Worm (Caenorhabditis elegans) whole organism, L4 larva: Measurements from ENCODE around the gene F13B12.1.

ENCODE experiments used
- D1046.2 ChIP-seq: fragments of 200-800 bp; sonication (Bioruptor generic); IDR thresholded peaks from 2 replicates; pipeline ENCODE4 v1.3.6; 2022; ENCODE audit warnings: missing genetic modification characterization, missing compliant biosample characterization
- F37D6.2 ChIP-seq: sonication (generic microtip); optimal IDR thresholded peaks from 2 replicates; lab custom pipeline; 2016; ENCODE audit warnings: mild to moderate bottlenecking, missing genetic modification characterization, missing compliant biosample characterization
- R02D3.7 ChIP-seq: fragments of 150-350 bp; sonication (generic microtip); optimal IDR thresholded peaks from 3 replicates; lab custom pipeline; 2014; ENCODE audit warnings: missing biosample characterization, missing genetic modification characterization
- T26A8.4 ChIP-seq: fragments of 200-800 bp; sonication (Bioruptor generic); IDR thresholded peaks from 2 replicates; pipeline ENCODE4 v1.3.6; 2022; ENCODE audit warnings: missing genetic modification characterization, missing compliant biosample characterization
- Y105C5A.15 ChIP-seq: fragments of 200-800 bp; sonication (Bioruptor generic); IDR thresholded peaks from 2 replicates; pipeline ENCODE4 v1.3.6; 2022; ENCODE audit warnings: missing genetic modification characterization, missing compliant biosample characterization
- Y48G9A.11 ChIP-seq: fragments of 200-800 bp; sonication (Bioruptor generic); IDR thresholded peaks from 2 replicates; pipeline ENCODE4 v1.3.6; 2022; ENCODE audit warnings: missing genetic modification reagents, missing genetic modification characterization, missing compliant biosample characterization
- Y75B8A.6 ChIP-seq: fragments of 200-800 bp; sonication (Bioruptor generic); IDR thresholded peaks from 2 replicates; pipeline ENCODE4 v1.3.6; 2022; ENCODE audit warnings: missing genetic modification reagents, missing genetic modification characterization, missing compliant biosample characterization
- ZK337.2 ChIP-seq: fragments of 200-800 bp; sonication (Bioruptor generic); IDR thresholded peaks from 2 replicates; pipeline ENCODE4 v1.3.6; 2022; ENCODE audit warnings: missing genetic modification reagents, missing genetic modification characterization, missing compliant biosample characterization
- ZK546.5 ChIP-seq, 2 experiments: sonication (generic microtip); optimal IDR thresholded peaks; 2 replicates each; lab custom pipeline; 2017; ENCODE audit warnings: missing biosample characterization in 2 of 2, missing genetic modification characterization in 2 of 2
- aha-1 ChIP-seq: fragments of 150-350 bp; peaks from one replicate; lab custom pipeline; 2014; ENCODE audit warnings: missing biosample characterization, missing genetic modification characterization
- aly-2 ChIP-seq: sonication (generic microtip); optimal IDR thresholded peaks from 2 replicates; lab custom pipeline; 2018; ENCODE audit warnings: missing biosample characterization, missing genetic modification characterization
- ceh-44 ChIP-seq: fragments of 200-800 bp; sonication (Bioruptor generic); IDR thresholded peaks from 2 replicates; pipeline ENCODE4 v1.3.6; 2022; ENCODE audit warnings: missing genetic modification reagents, missing genetic modification characterization, missing compliant biosample characterization
- ceh-82 ChIP-seq: sonication (generic microtip); optimal IDR thresholded peaks from 2 replicates; lab custom pipeline; 2017; ENCODE audit warnings: missing biosample characterization, missing genetic modification characterization
- ces-1 ChIP-seq: fragments of 150-350 bp; sonication (generic microtip); optimal IDR thresholded peaks from 4 replicates; lab custom pipeline; 2014; ENCODE audit warnings: missing biosample characterization, missing genetic modification reagents, missing genetic modification characterization
- cey-2 ChIP-seq: sonication (generic microtip); optimal IDR thresholded peaks from 3 replicates; lab custom pipeline; 2017; ENCODE audit warnings: missing genetic modification characterization, mild to moderate bottlenecking, missing compliant biosample characterization, antibody characterized with exemption, borderline replicate concordance; ENCODE audit not compliant: insufficient read depth
- ctbp-1 ChIP-seq: fragments of 200-800 bp; sonication (Bioruptor generic); IDR thresholded peaks from 2 replicates; pipeline ENCODE4 v1.3.6; 2022; ENCODE audit warnings: missing genetic modification reagents, missing genetic modification characterization, missing compliant biosample characterization
- daf-12 ChIP-seq: fragments of 150-350 bp; optimal IDR thresholded peaks from 2 replicates; lab custom pipeline; 2014; ENCODE audit warnings: missing biosample characterization, missing genetic modification reagents, missing genetic modification characterization
- dmd-9 ChIP-seq: fragments of 200-800 bp; sonication (Bioruptor generic); IDR thresholded peaks from 2 replicates; pipeline ENCODE4 v1.3.6; 2022; ENCODE audit warnings: missing genetic modification reagents, missing genetic modification characterization, missing compliant biosample characterization
- dpl-1 ChIP-seq: fragments of 150-350 bp; optimal IDR thresholded peaks from 2 replicates; lab custom pipeline; 2014; ENCODE audit warnings: missing biosample characterization, missing genetic modification reagents, missing genetic modification characterization
- dve-1 ChIP-seq: sonication (generic microtip); optimal IDR thresholded peaks from 2 replicates; lab custom pipeline; 2017; ENCODE audit warnings: antibody characterized with exemption, mild to moderate bottlenecking, missing genetic modification characterization, missing compliant biosample characterization; ENCODE audit not compliant: insufficient read depth
- egl-27 ChIP-seq: sonication (generic microtip); optimal IDR thresholded peaks from 3 replicates; lab custom pipeline; 2017; ENCODE audit warnings: missing biosample characterization, missing genetic modification reagents, missing genetic modification characterization
- fkh-10 ChIP-seq: fragments of 150-350 bp; optimal IDR thresholded peaks from 2 replicates; lab custom pipeline; 2014; ENCODE audit warnings: missing biosample characterization, missing genetic modification reagents, missing genetic modification characterization
- hlh-11 ChIP-seq: fragments of 200-800 bp; sonication (Bioruptor generic); optimal IDR thresholded peaks from 2 replicates; lab custom pipeline; 2018; ENCODE audit warnings: mild to moderate bottlenecking, missing genetic modification characterization, missing compliant biosample characterization
- hlh-30 ChIP-seq: sonication (generic microtip); optimal IDR thresholded peaks from 2 replicates; lab custom pipeline; 2017; ENCODE audit warnings: antibody characterized with exemption, mild to moderate bottlenecking, missing genetic modification characterization, missing compliant biosample characterization; ENCODE audit not compliant: insufficient read depth
- jun-1 ChIP-seq: fragments of 150-350 bp; optimal IDR thresholded peaks from 2 replicates; lab custom pipeline; 2014; ENCODE audit warnings: missing biosample characterization, missing genetic modification reagents, missing genetic modification characterization
- lim-7 ChIP-seq: fragments of 200-800 bp; sonication (Bioruptor generic); IDR thresholded peaks from 2 replicates; pipeline ENCODE4 v1.3.6; 2022; ENCODE audit warnings: missing genetic modification characterization, missing compliant biosample characterization
- lsy-2 ChIP-seq, 2 experiments: fragments of 150-350 bp in 1 of 2; sonication (generic microtip) in 1 of 2; optimal IDR thresholded peaks; 2 replicates each; lab custom pipeline; 2014 to 2017; ENCODE audit warnings: missing biosample characterization in 2 of 2, missing genetic modification characterization in 2 of 2
- madf-9 ChIP-seq: fragments of 200-800 bp; sonication (Bioruptor generic); conservative IDR thresholded peaks from 2 replicates; pipeline ENCODE4 v1.3.6; 2022; ENCODE audit warnings: missing genetic modification reagents, missing genetic modification characterization, missing compliant biosample characterization
- mdt-29 ChIP-seq: fragments of 200-800 bp; sonication (Bioruptor generic); IDR thresholded peaks from 2 replicates; pipeline ENCODE4 v1.3.6; 2022; ENCODE audit warnings: missing genetic modification reagents, missing genetic modification characterization, missing compliant biosample characterization
- mxl-2 ChIP-seq: fragments of 200-800 bp; sonication (Bioruptor generic); conservative IDR thresholded peaks from 2 replicates; pipeline ENCODE4 v1.3.6; 2022; ENCODE audit warnings: missing genetic modification reagents, missing genetic modification characterization, missing compliant biosample characterization
- nhr-111 ChIP-seq: fragments of 200-800 bp; sonication (Bioruptor generic); optimal IDR thresholded peaks from 2 replicates; lab custom pipeline; 2018; ENCODE audit warnings: mild to moderate bottlenecking, missing genetic modification characterization, missing compliant biosample characterization
- nhr-25 ChIP-seq: sonication (generic microtip); optimal IDR thresholded peaks from 2 replicates; lab custom pipeline; 2017; ENCODE audit warnings: missing genetic modification characterization, mild to moderate bottlenecking, missing compliant biosample characterization, antibody characterized with exemption, moderate library complexity, borderline replicate concordance; ENCODE audit not compliant: insufficient read depth
- nhr-41 ChIP-seq: fragments of 200-800 bp; sonication (Bioruptor generic); IDR thresholded peaks from 2 replicates; pipeline ENCODE4 v1.3.6; 2022; ENCODE audit warnings: missing genetic modification reagents, missing genetic modification characterization, missing compliant biosample characterization
- nhr-48 ChIP-seq: sonication (generic microtip); optimal IDR thresholded peaks from 2 replicates; lab custom pipeline; 2016; ENCODE audit warnings: mild to moderate bottlenecking, missing genetic modification characterization, missing compliant biosample characterization
- nhr-6 ChIP-seq: fragments of 150-350 bp; optimal IDR thresholded peaks from 2 replicates; lab custom pipeline; 2014; ENCODE audit warnings: missing biosample characterization, missing genetic modification characterization
- nhr-77 ChIP-seq: fragments of 150-350 bp; optimal IDR thresholded peaks from 2 replicates; lab custom pipeline; 2014; ENCODE audit warnings: missing biosample characterization, missing genetic modification characterization
- pha-4 ChIP-seq, 2 experiments: fragments of 150-350 bp in 1 of 2; fragments of 200-800 bp in 1 of 2; sonication (Bioruptor generic) in 1 of 2; IDR thresholded peaks in 1 of 2; optimal IDR thresholded peaks in 1 of 2; 2 replicates each; pipeline versions ENCODE4 v1.3.6 to Lab custom; 2014 to 2022; ENCODE audit warnings: missing genetic modification characterization in 2 of 2, missing genetic modification reagents in 2 of 2, missing biosample characterization in 1 of 2, missing compliant biosample characterization in 1 of 2
- php-3 ChIP-seq: fragments of 200-800 bp; sonication (Bioruptor generic); IDR thresholded peaks from 2 replicates; pipeline ENCODE4 v1.3.6; 2022; ENCODE audit warnings: missing genetic modification reagents, missing genetic modification characterization, missing compliant biosample characterization
- spr-3 ChIP-seq: fragments of 200-800 bp; sonication (Bioruptor generic); optimal IDR thresholded peaks from 2 replicates; lab custom pipeline; 2018; ENCODE audit warnings: mild to moderate bottlenecking, missing genetic modification characterization, missing compliant biosample characterization
- tra-1 ChIP-seq: fragments of 200-800 bp; sonication (Bioruptor generic); IDR thresholded peaks from 2 replicates; pipeline ENCODE4 v1.3.6; 2022; ENCODE audit warnings: missing genetic modification reagents, missing genetic modification characterization, missing compliant biosample characterization
- unc-130 ChIP-seq: sonication (generic microtip); optimal IDR thresholded peaks from 2 replicates; lab custom pipeline; 2016; ENCODE audit warnings: missing genetic modification reagents, missing genetic modification characterization, missing compliant biosample characterization
- unc-39 ChIP-seq: sonication (generic microtip); optimal IDR thresholded peaks from 2 replicates; lab custom pipeline; 2017; ENCODE audit warnings: missing biosample characterization, missing genetic modification characterization
- unc-62 ChIP-seq, 3 experiments: fragments of 150-350 bp in 1 of 3; sonication (generic microtip); optimal IDR thresholded peaks in 2 of 3; peaks in 1 of 3; 1 replicate in 1 of 3; 2 replicates in 2 of 3; lab custom pipeline; 2014 to 2017; ENCODE audit warnings: missing biosample characterization in 3 of 3, missing genetic modification characterization in 3 of 3, missing genetic modification reagents in 3 of 3, missing genotype in 1 of 3
- vab-7 ChIP-seq: fragments of 200-800 bp; sonication (Bioruptor generic); IDR thresholded peaks from 2 replicates; pipeline ENCODE4 v1.3.6; 2022; ENCODE audit warnings: missing genetic modification reagents, missing genetic modification characterization, missing compliant biosample characterization
- zag-1 ChIP-seq: fragments of 150-350 bp; optimal IDR thresholded peaks from 2 replicates; lab custom pipeline; 2014; ENCODE audit warnings: missing biosample characterization, missing genetic modification characterization
- zfp-2 ChIP-seq: sonication (generic microtip); optimal IDR thresholded peaks from 2 replicates; lab custom pipeline; 2016; ENCODE audit warnings: mild to moderate bottlenecking, missing genetic modification characterization, missing compliant biosample characterization
- zip-11 ChIP-seq: fragments of 200-800 bp; sonication (Bioruptor generic); IDR thresholded peaks from 2 replicates; pipeline ENCODE4 v1.3.6; 2022; ENCODE audit warnings: missing genetic modification characterization, missing compliant biosample characterization
- zip-2 ChIP-seq: fragments of 150-350 bp; optimal IDR thresholded peaks from 2 replicates; lab custom pipeline; 2014; ENCODE audit warnings: missing biosample characterization, missing genetic modification characterization
- ztf-11 ChIP-seq: fragments of 150-350 bp; optimal IDR thresholded peaks from 2 replicates; lab custom pipeline; 2014; ENCODE audit warnings: missing biosample characterization, missing genetic modification characterization

F13B12.1 gene

DNA sequence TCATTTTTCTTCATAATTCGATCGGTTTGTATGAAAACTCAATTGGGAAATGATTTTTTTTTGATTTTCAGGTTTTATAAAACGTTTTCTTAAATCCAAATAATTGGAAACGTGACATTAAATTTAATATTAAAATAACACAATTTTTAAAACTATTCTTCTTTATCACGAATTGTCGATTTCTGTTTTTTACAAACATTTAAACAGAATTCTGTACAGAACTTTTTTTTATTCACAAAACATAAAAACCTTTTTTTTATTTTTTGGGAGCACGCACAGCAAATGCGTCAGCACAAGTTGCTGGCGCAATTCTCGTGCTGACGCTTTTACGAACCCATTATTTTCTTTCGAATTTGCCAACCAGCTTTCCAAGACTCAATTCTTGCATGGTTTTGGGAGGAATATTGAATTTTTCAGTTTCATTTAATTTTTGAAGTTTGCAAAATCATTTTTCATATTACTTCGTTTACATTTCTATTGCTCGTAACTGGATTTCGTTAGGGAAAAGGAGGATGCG, 50.6 kb downstream of the F13B12.1 start, which contains the start of gene mpz-5 (continued):
- TF ChIP-seq zag-1 (tag; lab: Kevin White, UChicago) = no peak
- TF ChIP-seq nhr-25 (tag; lab: Kevin White, UChicago) = peak; percentile 16
- no peak for TF ChIP-seq cey-2 (tag; lab: Kevin White, UChicago)
- no peak for TF ChIP-seq mxl-2
- TF ChIP-seq ZK337.2 (GFP tag; lab: Robert Waterston, UW) = no peak
- no peak for TF ChIP-seq daf-12 (tag; lab: Kevin White, UChicago)
- no peak for TF ChIP-seq php-3 (GFP tag; lab: Robert Waterston, UW)
- no peak for TF ChIP-seq nhr-111
- no peak for TF ChIP-seq mdt-29
- peak; percentile 40; the same call in 1 of the 2 replicates for TF ChIP-seq T26A8.4
- peak; percentile 71 for TF ChIP-seq dpl-1 (GFP tag; lab: Kevin White, UChicago)
- no peak for TF ChIP-seq R02D3.7 (tag; lab: Kevin White, UChicago)
- no peak for TF ChIP-seq ceh-44 (GFP tag; lab: Robert Waterston, UW)
- TF ChIP-seq nhr-6 (tag; lab: Kevin White, UChicago) = peak; percentile 17
- peak in 1 of 2 experiments; percentile 89 for TF ChIP-seq lsy-2 (tag; optimal IDR thresholded peaks at IDR 0.05; lab: Kevin White, UChicago)
- TF ChIP-seq Y48G9A.11 = no peak
- TF ChIP-seq unc-39 (tag; lab: Kevin White, UChicago) = no peak
- no peak for TF ChIP-seq vab-7
- no peak for TF ChIP-seq aha-1
- TF ChIP-seq hlh-11 (tag; lab: Kevin White, UChicago) = peak; percentile 55
- TF ChIP-seq ceh-82 (tag; lab: Kevin White, UChicago) = no peak
- TF ChIP-seq Y75B8A.6 (GFP tag; lab: Robert Waterston, UW) = no peak
- TF ChIP-seq ctbp-1 (GFP tag; lab: Robert Waterston, UW) = 0 out of 2 replicates have a peak, but pooled peaks have one; percentile 9
- TF ChIP-seq fkh-10 (GFP tag; lab: Kevin White, UChicago) = peak; percentile 30
- TF ChIP-seq nhr-48 (tag; lab: Kevin White, UChicago) = peak; percentile 7
- no peak for TF ChIP-seq aly-2 (tag; lab: Kevin White, UChicago)
- no peak for TF ChIP-seq zip-11 (GFP tag; lab: Robert Waterston, UW)
- TF ChIP-seq lim-7 (GFP tag; lab: Robert Waterston, UW) = no peak
- TF ChIP-seq D1046.2 (GFP tag; lab: Robert Waterston, UW) = no peak
- TF ChIP-seq spr-3 (GFP tag; lab: Kevin White, UChicago) = no peak
- no peak for TF ChIP-seq nhr-41 (GFP tag; lab: Robert Waterston, UW)
- no peak for TF ChIP-seq ZK546.5 (tag; optimal IDR thresholded peaks at IDR 0.05; lab: Kevin White, UChicago)
- TF ChIP-seq hlh-30 = peak; percentile 59
- peak; percentile 51 for TF ChIP-seq nhr-77 (tag; lab: Kevin White, UChicago)
- TF ChIP-seq pha-4 (GFP tag; IDR thresholded peaks at IDR 0.05; lab: Robert Waterston, UW) = no peak
- peak; percentile 53 for TF ChIP-seq pha-4 (tag; optimal IDR thresholded peaks at IDR 0.05; lab: Kevin White, UChicago)
- TF ChIP-seq madf-9 (GFP tag; lab: Robert Waterston, UW) = 0 out of 2 replicates have a peak, but pooled peaks have one; percentile 8
- TF ChIP-seq ztf-11 (tag; lab: Kevin White, UChicago) = no peak
- TF ChIP-seq zip-2 (tag; lab: Kevin White, UChicago) = no peak
- no peak for TF ChIP-seq jun-1
- TF ChIP-seq dve-1 (tag; lab: Kevin White, UChicago) = peak; percentile 81
- no peak for TF ChIP-seq zfp-2 (tag; lab: Kevin White, UChicago)
- no peak for TF ChIP-seq tra-1 (GFP tag; lab: Robert Waterston, UW)
- TF ChIP-seq unc-130 (GFP tag; lab: Kevin White, UChicago) = peak; percentile 21
- TF ChIP-seq unc-62 (GFP tag; optimal IDR thresholded peaks at IDR 0.05 in 1 of 2; lab: Kevin White, UChicago) = no peak
- TF ChIP-seq unc-62 (tag; optimal IDR thresholded peaks at IDR 0.05; lab: Kevin White, UChicago) = no peak
- no peak for TF ChIP-seq dmd-9 (GFP tag; lab: Robert Waterston, UW)
- TF ChIP-seq ces-1 = no peak
- TF ChIP-seq egl-27 (tag; lab: Kevin White, UChicago) = no peak
- peak; percentile 30 for TF ChIP-seq F37D6.2 (tag; lab: Kevin White, UChicago)
- TF ChIP-seq Y105C5A.15 = no peak
